Fruit fly (Drosophila melanogaster) whole organism, adult: ENCODE measurements around the gene CG7945.

Experiments
- CG11617 ChIP-seq: fragments of 200-800 bp; sonication (Bioruptor generic); optimal IDR thresholded peaks from 2 replicates; lab custom pipeline; 2017; ENCODE audit warnings: mild to moderate bottlenecking, missing biosample characterization, missing genetic modification reagents, missing genetic modification characterization
- CG14711 ChIP-seq: fragments of 200-800 bp; sonication (Bioruptor generic); optimal IDR thresholded peaks from 2 replicates; lab custom pipeline; 2018; ENCODE audit warnings: missing biosample characterization, mild to moderate bottlenecking, missing genetic modification characterization, moderate library complexity
- CG5204 ChIP-seq: fragments of 200-800 bp; sonication (Bioruptor generic); optimal IDR thresholded peaks from 2 replicates; lab custom pipeline; 2016; ENCODE audit warnings: missing biosample characterization, missing genetic modification characterization
- CG7045 ChIP-seq: fragments of 200-800 bp; sonication (Bioruptor generic); optimal IDR thresholded peaks from 2 replicates; lab custom pipeline; 2017; ENCODE audit warnings: missing biosample characterization, mild to moderate bottlenecking, missing genetic modification characterization
- CG7101 ChIP-seq: fragments of 200-800 bp; sonication (Bioruptor generic); optimal IDR thresholded peaks from 2 replicates; lab custom pipeline; 2018; ENCODE audit warnings: missing biosample characterization, mild to moderate bottlenecking, missing genetic modification characterization, moderate library complexity
- Clk ChIP-seq: fragments of 200-800 bp; sonication (Bioruptor generic); optimal IDR thresholded peaks from 2 replicates; lab custom pipeline; 2017; ENCODE audit warnings: missing biosample characterization, missing genetic modification characterization
- cnc ChIP-seq, 2 experiments: fragments of >200 bp; optimal IDR thresholded peaks; 2 replicates each; lab custom pipeline; 2017
- kay ChIP-seq: fragments of 200-800 bp; sonication (Bioruptor generic); peaks from one replicate; lab custom pipeline; 2016; ENCODE audit warnings: missing biosample characterization, missing genetic modification characterization, borderline replicate concordance
- pad ChIP-seq: fragments of 200-800 bp; sonication (Bioruptor generic); optimal IDR thresholded peaks from 3 replicates; lab custom pipeline; 2017; ENCODE audit warnings: missing biosample characterization, missing genetic modification characterization, mild to moderate bottlenecking, moderate library complexity, missing genetic modification reagents

dm6 chr3L:15565829-15566433 lies 42.0 kb upstream of the CG7945 start, which contains the start of gene dop:
- TF ChIP-seq CG7045 (GFP tag; lab: Kevin White, UChicago) (no peak), pad (GFP tag; lab: Kevin White, UChicago) (peak; percentile 52), kay (GFP tag; lab: Kevin White, UChicago) (peak; percentile 13), CG14711 (peak; percentile 9), CG5204 (GFP tag; lab: Kevin White, UChicago) (no peak), CG11617 (GFP tag; lab: Kevin White, UChicago) (no peak), cnc (optimal IDR thresholded peaks at IDR 0.05; lab: Kevin White, UChicago) (no peak), CG7101 (no peak), Clk (GFP tag; lab: Kevin White, UChicago) (no peak)
